Fruit fly (Drosophila melanogaster) whole organism, embryonic: ENCODE measurements around the gene CG31436.
A peak's percentile ranks its signal among the peaks of the same experiment; 100 is the strongest.

Experiments used
- Ada2b ChIP-seq: fragments of 200-800 bp; sonication (Bioruptor generic); IDR thresholded peaks from 2 replicates; pipeline ENCODE4 v1.3.6; 2022; ENCODE audit warnings: missing biosample characterization, missing genetic modification characterization
- CG12659 ChIP-seq: fragments of 200-800 bp; sonication (Bioruptor generic); optimal IDR thresholded peaks from 3 replicates; lab custom pipeline; 2017; ENCODE audit warnings: mild to moderate bottlenecking, missing biosample characterization, missing genetic modification reagents, missing genetic modification characterization
- CG17186 ChIP-seq: fragments of 200-800 bp; sonication (Bioruptor generic); optimal IDR thresholded peaks from 3 replicates; lab custom pipeline; 2017; ENCODE audit warnings: missing biosample characterization, missing genetic modification reagents, missing genetic modification characterization
- CG17361 ChIP-seq: fragments of 200-800 bp; sonication (Bioruptor generic); IDR thresholded peaks from 3 replicates; pipeline ENCODE4 v1.3.6; 2022; ENCODE audit warnings: missing biosample characterization, missing genetic modification characterization
- CG17802 ChIP-seq: fragments of 200-800 bp; sonication (Bioruptor generic); optimal IDR thresholded peaks from 2 replicates; lab custom pipeline; 2018; ENCODE audit warnings: missing biosample characterization, mild to moderate bottlenecking, missing genetic modification characterization, moderate library complexity
- CG18764 ChIP-seq: fragments of 200-800 bp; sonication (Bioruptor generic); optimal IDR thresholded peaks from 3 replicates; lab custom pipeline; 2016; ENCODE audit warnings: missing biosample characterization, missing genetic modification characterization
- CG2712 ChIP-seq: fragments of 200-800 bp; optimal IDR thresholded peaks from 3 replicates; lab custom pipeline; 2019; ENCODE audit warnings: missing biosample characterization, mild to moderate bottlenecking, missing genetic modification characterization, moderate library complexity
- CG32532 ChIP-seq: fragments of 200-800 bp; sonication (Bioruptor generic); IDR thresholded peaks from 2 replicates; pipeline ENCODE4 v1.3.6; 2022; ENCODE audit warnings: missing biosample characterization, missing genetic modification characterization
- CG33213 ChIP-seq: fragments of 200-800 bp; sonication (Bioruptor generic); optimal IDR thresholded peaks from 3 replicates; lab custom pipeline; 2016; ENCODE audit warnings: missing biosample characterization, missing genetic modification characterization
- CG4730 ChIP-seq: fragments of 200-800 bp; sonication (Bioruptor generic); IDR thresholded peaks from 2 replicates; pipeline ENCODE4 v1.3.6; 2022; ENCODE audit warnings: missing biosample characterization, missing genetic modification characterization
- CG6254 ChIP-seq: fragments of 200-800 bp; sonication (Bioruptor generic); optimal IDR thresholded peaks from 3 replicates; lab custom pipeline; 2017; ENCODE audit warnings: mild to moderate bottlenecking, missing biosample characterization, missing genetic modification reagents, missing genetic modification characterization
- CG7786 ChIP-seq: fragments of 200-800 bp; sonication (Bioruptor generic); optimal IDR thresholded peaks from 2 replicates; lab custom pipeline; 2016; ENCODE audit warnings: missing biosample characterization, missing genetic modification characterization
- CG8359 ChIP-seq: fragments of 200-800 bp; sonication (Bioruptor generic); optimal IDR thresholded peaks from 2 replicates; lab custom pipeline; 2017; ENCODE audit warnings: missing biosample characterization, mild to moderate bottlenecking, missing genetic modification characterization, borderline replicate concordance
- CTCF ChIP-seq: fragments of 200-800 bp; sonication (Bioruptor generic); optimal IDR thresholded peaks from 2 replicates; lab custom pipeline; 2017; ENCODE audit warnings: missing biosample characterization, mild to moderate bottlenecking, missing genetic modification characterization, moderate library complexity
- CoRest ChIP-seq: fragments of 200-800 bp; sonication (Bioruptor generic); optimal IDR thresholded peaks from 3 replicates; lab custom pipeline; 2018; ENCODE audit warnings: missing biosample characterization, mild to moderate bottlenecking, missing genetic modification characterization, moderate library complexity
- D ChIP-seq, 2 experiments: fragments of 200-800 bp in 1 of 2; fragments of >200 bp in 1 of 2; sonication (Bioruptor generic) in 1 of 2; optimal IDR thresholded peaks; 2 replicates in 1 of 2; 3 replicates in 1 of 2; lab custom pipeline; 2017; ENCODE audit warnings: mild to moderate bottlenecking in 1 of 2, missing biosample characterization in 1 of 2, missing genetic modification characterization in 1 of 2, missing genetic modification reagents in 1 of 2
- Dbx ChIP-seq: fragments of 200-800 bp; sonication (Bioruptor generic); IDR thresholded peaks from 3 replicates; pipeline ENCODE4 v1.3.6; 2022; ENCODE audit warnings: missing biosample characterization, missing genetic modification characterization
- Doc2 ChIP-seq: fragments of 200-800 bp; sonication (Bioruptor generic); IDR thresholded peaks from 2 replicates; pipeline ENCODE4 v1.3.6; 2022; ENCODE audit warnings: missing biosample characterization, missing genetic modification characterization
- Hr78 ChIP-seq, 2 experiments: fragments of 200-800 bp in 1 of 2; fragments of >200 bp in 1 of 2; sonication (Bioruptor generic) in 1 of 2; optimal IDR thresholded peaks; 2 replicates each; lab custom pipeline; 2017 to 2019; ENCODE audit warnings: missing biosample characterization in 2 of 2, missing genetic modification characterization in 2 of 2, mild to moderate bottlenecking in 1 of 2, moderate library complexity in 1 of 2
- Jarid2 ChIP-seq: fragments of 200-800 bp; sonication (Bioruptor generic); optimal IDR thresholded peaks from 3 replicates; lab custom pipeline; 2017; ENCODE audit warnings: mild to moderate bottlenecking, missing biosample characterization, missing genetic modification reagents, missing genetic modification characterization
- Kr ChIP-seq: fragments of 200-800 bp; sonication (Bioruptor generic); optimal IDR thresholded peaks from 2 replicates; lab custom pipeline; 2017; ENCODE audit warnings: missing biosample characterization, mild to moderate bottlenecking, missing genetic modification characterization
- Lhr ChIP-seq: fragments of 200-800 bp; sonication (Bioruptor generic); optimal IDR thresholded peaks from 3 replicates; lab custom pipeline; 2017; ENCODE audit warnings: mild to moderate bottlenecking, missing biosample characterization, missing genetic modification reagents, missing genetic modification characterization
- Nf-YC ChIP-seq: fragments of 200-800 bp; optimal IDR thresholded peaks from 3 replicates; lab custom pipeline; 2019; ENCODE audit warnings: missing biosample characterization, mild to moderate bottlenecking, missing genetic modification characterization, moderate library complexity
- Poxn ChIP-seq: fragments of 200-800 bp; sonication (Bioruptor generic); IDR thresholded peaks from 2 replicates; pipeline ENCODE4 v1.3.6; 2022; ENCODE audit warnings: missing biosample characterization, missing genetic modification characterization
- Trl ChIP-seq, 3 experiments: fragments of >200 bp in 2 of 3; fragments of 200-800 bp in 1 of 3; sonication (Bioruptor generic) in 1 of 3; optimal IDR thresholded peaks; 2 replicates in 1 of 3; 3 replicates in 2 of 3; lab custom pipeline; 2016 to 2017; ENCODE audit warnings: missing biosample characterization in 1 of 3, missing genetic modification characterization in 1 of 3
- az2 ChIP-seq: fragments of 200-800 bp; sonication (Bioruptor generic); optimal IDR thresholded peaks from 3 replicates; lab custom pipeline; 2016; ENCODE audit warnings: missing biosample characterization, missing genetic modification characterization
- bigmax ChIP-seq: fragments of 200-800 bp; sonication (Bioruptor generic); optimal IDR thresholded peaks from 2 replicates; lab custom pipeline; 2018; ENCODE audit warnings: missing biosample characterization, mild to moderate bottlenecking, missing genetic modification characterization
- bsh ChIP-seq, 2 experiments: fragments of 200-800 bp; sonication (Bioruptor generic); optimal IDR thresholded peaks; 2 replicates each; lab custom pipeline; 2017 to 2018; ENCODE audit warnings: mild to moderate bottlenecking in 2 of 2, missing biosample characterization in 2 of 2, missing genetic modification characterization in 2 of 2, moderate library complexity in 1 of 2
- cad ChIP-seq: fragments of >200 bp; optimal IDR thresholded peaks from 2 replicates; lab custom pipeline; 2017; ENCODE audit warnings: missing biosample characterization, missing genetic modification characterization
- chinmo ChIP-seq: fragments of 200-800 bp; sonication (Bioruptor generic); IDR thresholded peaks from 4 replicates; pipeline ENCODE4 v1.3.6; 2022; ENCODE audit warnings: missing biosample characterization, missing genetic modification characterization; ENCODE audit not compliant: partially characterized antibody
- dan ChIP-seq: fragments of 200-800 bp; sonication (Bioruptor generic); IDR thresholded peaks from 2 replicates; pipeline ENCODE4 v1.3.6; 2022; ENCODE audit warnings: missing biosample characterization, missing genetic modification characterization
- dpn ChIP-seq, 2 experiments: fragments of 200-800 bp; sonication (Bioruptor generic); optimal IDR thresholded peaks; 3 replicates each; lab custom pipeline; 2016; ENCODE audit warnings: missing biosample characterization in 2 of 2, missing genetic modification characterization in 2 of 2
- ewg ChIP-seq: fragments of 200-800 bp; sonication (Bioruptor generic); optimal IDR thresholded peaks from 3 replicates; lab custom pipeline; 2017; ENCODE audit warnings: mild to moderate bottlenecking, missing biosample characterization, missing genetic modification reagents, missing genetic modification characterization
- exex ChIP-seq: fragments of 200-800 bp; sonication (Bioruptor generic); optimal IDR thresholded peaks from 4 replicates; lab custom pipeline; 2018; ENCODE audit warnings: missing biosample characterization, mild to moderate bottlenecking, missing genetic modification characterization, moderate library complexity
- hkb ChIP-seq, 2 experiments: fragments of 200-800 bp in 1 of 2; fragments of >200 bp in 1 of 2; sonication (Bioruptor generic) in 1 of 2; IDR thresholded peaks in 1 of 2; optimal IDR thresholded peaks in 1 of 2; 2 replicates each; pipeline versions ENCODE4 v1.3.6 to Lab custom; 2017 to 2022; ENCODE audit warnings: missing biosample characterization in 1 of 2, missing genetic modification characterization in 1 of 2
- nerfin-2 ChIP-seq: fragments of 200-800 bp; sonication (Bioruptor generic); IDR thresholded peaks from 2 replicates; pipeline ENCODE4 v1.3.6; 2022; ENCODE audit warnings: missing biosample characterization, missing genetic modification characterization; ENCODE audit not compliant: partially characterized antibody
- nmo ChIP-seq: fragments of 200-800 bp; sonication (Bioruptor generic); optimal IDR thresholded peaks from 2 replicates; lab custom pipeline; 2018; ENCODE audit warnings: missing biosample characterization, mild to moderate bottlenecking, missing genetic modification characterization, moderate library complexity
- phol ChIP-seq: fragments of 200-800 bp; sonication (Bioruptor generic); optimal IDR thresholded peaks from 3 replicates; lab custom pipeline; 2018; ENCODE audit warnings: missing biosample characterization, mild to moderate bottlenecking, missing genetic modification characterization, moderate library complexity
- repo ChIP-seq: fragments of 200-800 bp; sonication (Bioruptor generic); optimal IDR thresholded peaks from 2 replicates; lab custom pipeline; 2016; ENCODE audit warnings: missing biosample characterization, missing genetic modification characterization
- salm ChIP-seq: fragments of 200-800 bp; sonication (Bioruptor generic); optimal IDR thresholded peaks from 2 replicates; lab custom pipeline; 2018; ENCODE audit warnings: missing biosample characterization, mild to moderate bottlenecking, missing genetic modification characterization
- sim ChIP-seq: fragments of 200-800 bp; sonication (Bioruptor generic); IDR thresholded peaks from 2 replicates; pipeline ENCODE4 v1.3.6; 2022; ENCODE audit warnings: missing biosample characterization, missing genetic modification characterization
- wek ChIP-seq: fragments of 200-800 bp; sonication (Bioruptor generic); optimal IDR thresholded peaks from 3 replicates; lab custom pipeline; 2018; ENCODE audit warnings: missing biosample characterization, mild to moderate bottlenecking, missing genetic modification characterization, moderate library complexity

The CG31436 gene

dm6 chr3R:25295320-25296020, 8.5 kb upstream of the CG31436 start, which contains the start of gene CG31102 (continued):
- no peak for TF ChIP-seq repo (GFP tag; lab: Kevin White, UChicago)
- no peak for TF ChIP-seq CG6254
- no peak for TF ChIP-seq CG32532 (GFP tag; lab: Robert Waterston, UW)
- TF ChIP-seq CG2712 (tag; lab: Kevin White, UChicago): no peak
- peak; percentile 85; the same call in 3 of the 4 replicates for TF ChIP-seq chinmo (GFP tag; lab: Robert Waterston, UW)
- TF ChIP-seq wek (GFP tag; lab: Kevin White, UChicago): no peak
- no peak for TF ChIP-seq salm (tag; lab: Kevin White, UChicago)
- no peak for TF ChIP-seq Lhr (GFP tag; lab: Kevin White, UChicago)
- peak; percentile 16 for TF ChIP-seq Jarid2
- no peak for TF ChIP-seq Hr78 (GFP tag; optimal IDR thresholded peaks at IDR 0.05; lab: Kevin White, UChicago)
- no peak for TF ChIP-seq D (optimal IDR thresholded peaks at IDR 0.05; lab: Kevin White, UChicago)
- TF ChIP-seq D (GFP tag; optimal IDR thresholded peaks at IDR 0.05; lab: Kevin White, UChicago): no peak
- TF ChIP-seq ewg: no peak
- TF ChIP-seq bigmax: no peak
- no peak for TF ChIP-seq CG4730 (GFP tag; lab: Robert Waterston, UW)
- TF ChIP-seq Dbx (GFP tag; lab: Robert Waterston, UW): 0 out of 3 replicates have a peak, but pooled peaks have one; percentile 37
- TF ChIP-seq CTCF (GFP tag; lab: Kevin White, UChicago): no peak
- TF ChIP-seq bsh (GFP tag; optimal IDR thresholded peaks at IDR 0.05; lab: Kevin White, UChicago): no peak
- TF ChIP-seq nmo (GFP tag; lab: Kevin White, UChicago): no peak
- TF ChIP-seq CG7786 (GFP tag; lab: Kevin White, UChicago): no peak
- TF ChIP-seq CoRest: no peak
- no peak for TF ChIP-seq CG8359 (GFP tag; lab: Kevin White, UChicago)

dm6 chr3R:25297678-25298077, 6.3 kb upstream of the CG31436 start, which contains the start of gene CG31097:
Gene CG31097 (minus strand): TSS chr3R:25297778.
- no peak for TF ChIP-seq CG17186 (GFP tag; lab: Kevin White, UChicago)
- TF ChIP-seq exex (tag; lab: Kevin White, UChicago): peak; percentile 4

dm6 chr3R:25299507-25299964, 4.4 kb upstream of the CG31436 start, which contains the start of gene CG31288:
Gene CG31288 (minus strand): TSS chr3R:25299557.
- TF ChIP-seq exex (tag; lab: Kevin White, UChicago) (peak; percentile 46), cad (GFP tag; lab: Kevin White, UChicago) (no peak), sim (GFP tag; lab: Robert Waterston, UW) (no peak), CG12659 (GFP tag; lab: Kevin White, UChicago) (no peak), CG17361 (GFP tag; lab: Robert Waterston, UW) (no peak), Ada2b (GFP tag; lab: Robert Waterston, UW) (no peak)

dm6 chr3R:25300575-25300974, 3.4 kb upstream of the CG31436 start, which contains the start of gene CG13659:
Gene CG13659 (plus strand): TSS chr3R:25300891.
- TF ChIP-seq sim (GFP tag; lab: Robert Waterston, UW): no peak
- TF ChIP-seq Doc2 (GFP tag; lab: Robert Waterston, UW): no peak
- TF ChIP-seq CG17802 (tag; lab: Kevin White, UChicago): no peak
- no peak for TF ChIP-seq CG33213 (GFP tag; lab: Kevin White, UChicago)
- no peak for TF ChIP-seq dpn (GFP tag; optimal IDR thresholded peaks at IDR 0.05; lab: Kevin White, UChicago)
- TF ChIP-seq CG18764 (GFP tag; lab: Kevin White, UChicago): no peak
- no peak for TF ChIP-seq Poxn (GFP tag; lab: Robert Waterston, UW)
- no peak for TF ChIP-seq Nf-YC (tag; lab: Kevin White, UChicago)
- peak in 1 of 2 experiments; percentile 19 for TF ChIP-seq Trl (optimal IDR thresholded peaks at IDR 0.05; lab: Kevin White, UChicago)
- no peak for TF ChIP-seq Trl (GFP tag; optimal IDR thresholded peaks at IDR 0.05; lab: Kevin White, UChicago)
- peak; percentile 57; the same call in 1 of the 4 replicates for TF ChIP-seq chinmo (GFP tag; lab: Robert Waterston, UW)
- no peak for TF ChIP-seq nerfin-2 (GFP tag; lab: Robert Waterston, UW)
- no peak for TF ChIP-seq hkb (optimal IDR thresholded peaks at IDR 0.05; lab: Kevin White, UChicago)
- TF ChIP-seq hkb (GFP tag; IDR thresholded peaks at IDR 0.05; lab: Robert Waterston, UW): peak; percentile 10; the same call in 1 of the 2 replicates
- no peak for TF ChIP-seq dan
- no peak for TF ChIP-seq ewg
- TF ChIP-seq az2 (GFP tag; lab: Kevin White, UChicago): no peak
- TF ChIP-seq phol (tag; lab: Kevin White, UChicago): no peak
- TF ChIP-seq Kr: no peak
